Worm (Caenorhabditis elegans): Measurements from ENCODE around the gene E02A10.4.

E02A10.4 gene

DNA sequence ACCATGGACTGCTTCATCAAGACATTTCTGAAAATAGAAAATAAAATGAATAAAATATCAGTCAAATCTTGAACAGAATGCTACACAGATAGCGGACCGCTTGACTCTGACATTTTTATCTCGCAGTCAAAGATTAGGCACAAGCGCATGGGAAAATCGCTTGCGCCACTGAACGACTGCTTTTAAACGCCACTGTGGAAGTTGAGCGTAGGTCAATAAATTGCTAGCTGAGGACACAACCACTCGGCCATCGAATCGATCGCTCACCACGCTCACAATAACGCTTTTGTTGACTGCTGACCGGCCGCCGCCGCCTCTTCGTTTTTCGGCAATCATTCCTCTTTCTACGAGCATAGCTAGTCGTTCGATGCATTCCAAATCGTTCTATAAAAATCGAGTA is 29.0 kb upstream of the E02A10.4 start (continued):
- TF ChIP-seq D2030.7 (GFP tag; IDR thresholded peaks at IDR 0.05): peak; percentile 35; the same call in 1 of the 2 replicates
- peak; percentile 40 for TF ChIP-seq snpc-4 (GFP tag; optimal IDR thresholded peaks at IDR 0.05)
- TF ChIP-seq snpc-4 (tag; optimal IDR thresholded peaks at IDR 0.05): peak in 3 of 4 experiments; percentile 16 to 62 (median 59)
- TF ChIP-seq nhr-179 (tag; optimal IDR thresholded peaks at IDR 0.05): peak; percentile 28
- TF ChIP-seq lin-26 (GFP tag; IDR thresholded peaks at IDR 0.05): peak; percentile 86

DNA sequence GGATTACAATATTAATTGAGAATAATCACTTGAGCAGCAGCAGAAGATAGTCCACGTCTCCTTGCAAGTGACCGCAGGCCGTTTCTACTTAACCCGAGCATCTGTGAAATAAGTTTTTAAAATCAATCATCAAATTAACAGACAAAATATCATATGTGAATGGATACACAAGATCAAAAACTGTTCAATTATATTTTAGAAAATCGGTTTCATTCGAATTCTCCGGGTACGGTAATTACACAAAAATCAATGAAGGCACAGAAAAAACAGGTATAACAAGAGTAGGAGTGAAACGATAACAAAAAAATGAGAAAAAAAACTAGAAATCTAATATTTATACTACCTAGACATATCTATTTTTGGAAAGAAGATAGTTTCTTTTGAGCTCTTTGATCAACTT is 28.4 kb upstream of the E02A10.4 start, which contains the start of gene mma-1:
Gene mma-1, minus strand, starts transcription at position 101 of the 400 bp plus-strand sequence.
- TF ChIP-seq pbrm-1 (GFP tag; IDR thresholded peaks at IDR 0.05): no peak
- TF ChIP-seq snpc-1.1 (tag; optimal IDR thresholded peaks at IDR 0.05; ENCODE audit: insufficient read depth): no peak
- 0 out of 2 replicates have a peak, but pooled peaks have one; percentile 27 for TF ChIP-seq hsf-1 (GFP tag; IDR thresholded peaks at IDR 0.05)
- no peak for TF ChIP-seq K11D2.4 (GFP tag; IDR thresholded peaks at IDR 0.05)

DNA sequence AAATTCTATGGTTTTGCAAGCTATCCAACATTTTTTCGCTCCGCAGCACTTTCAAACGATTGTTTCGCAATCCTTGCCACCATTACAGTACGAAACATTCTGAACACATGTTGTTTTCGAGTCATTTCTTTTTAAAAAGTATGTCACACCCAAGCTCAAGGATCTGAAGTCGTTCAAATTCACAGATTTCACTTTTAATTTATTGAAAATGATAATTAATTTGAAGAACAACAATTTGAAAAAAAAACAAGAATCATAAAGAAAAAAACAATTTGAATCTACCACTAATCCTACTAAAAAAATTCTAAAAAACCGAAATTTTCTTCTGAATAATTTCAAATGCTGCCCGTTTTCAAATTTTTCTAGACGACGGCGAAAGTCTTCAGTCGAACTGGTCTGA is 24.6 kb upstream of the E02A10.4 start, which contains the start of gene C14C10.2:
Gene C14C10.2, minus strand, starts transcription at position 101 of the 400 bp plus-strand sequence.
- TF ChIP-seq rpc-1 (optimal IDR thresholded peaks at IDR 0.05) (no peak), rpc-1 (tag; optimal IDR thresholded peaks at IDR 0.05) (no peak), cebp-1 (GFP tag; IDR thresholded peaks at IDR 0.05) (no peak), cebp-1 (tag; optimal IDR thresholded peaks at IDR 0.05) (peak; percentile 2), F10E7.11 (tag; optimal IDR thresholded peaks at IDR 0.05) (no peak)

DNA sequence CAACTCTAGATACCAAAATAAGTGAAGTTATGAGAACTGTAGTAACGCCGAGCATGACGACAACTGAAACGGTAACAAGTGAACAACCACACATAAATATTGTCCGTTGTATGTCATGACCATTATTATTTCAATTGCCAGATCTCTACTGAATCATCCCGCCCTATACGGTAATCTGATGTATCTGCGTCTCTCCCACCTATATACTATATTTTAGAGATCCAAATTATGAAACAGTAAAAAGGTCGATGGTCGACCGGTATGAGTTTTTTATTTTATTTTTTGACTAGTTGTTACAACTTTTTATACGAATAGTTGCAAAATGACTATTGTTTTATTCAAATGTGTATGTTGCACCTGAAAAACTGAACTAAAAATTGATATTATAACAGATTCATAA is 22.9 kb upstream of the E02A10.4 start, which contains the start of gene ttr-43:
Gene ttr-43, minus strand, starts transcription at position 101 of the 400 bp plus-strand sequence.
- TF ChIP-seq rpc-1 (optimal IDR thresholded peaks at IDR 0.05): no peak
- no peak for TF ChIP-seq rpc-1 (tag; optimal IDR thresholded peaks at IDR 0.05)

DNA sequence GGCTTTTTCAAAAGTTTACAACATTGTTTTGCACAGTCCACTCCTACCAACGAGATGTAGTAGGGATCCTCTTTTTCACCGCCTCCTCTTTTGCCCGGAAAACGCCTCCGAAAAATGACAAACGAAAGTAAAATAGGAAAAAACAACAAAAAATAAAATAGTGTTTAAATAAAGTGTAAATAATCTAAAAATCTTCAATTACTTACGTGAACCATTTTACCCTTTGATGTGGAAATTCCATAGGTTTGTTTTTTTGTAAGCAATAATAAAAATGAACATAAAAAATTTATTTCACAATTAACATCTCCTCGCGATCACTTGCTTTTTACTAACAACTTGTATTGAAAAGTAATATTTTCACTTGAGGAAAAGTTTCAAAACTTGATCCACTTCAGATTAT is 20.3 kb upstream of the E02A10.4 start, which contains the start of gene C14C10.1:
Gene C14C10.1, plus strand, starts transcription at position 301 of the 400 bp plus-strand sequence.
- TF ChIP-seq snpc-3.4 (tag; optimal IDR thresholded peaks at IDR 0.05) (no peak), ztf-18 (tag; optimal IDR thresholded peaks at IDR 0.05) (no peak), B0261.1 (tag; optimal IDR thresholded peaks at IDR 0.05) (no peak), F57A8.1 (GFP tag; optimal IDR thresholded peaks at IDR 0.05) (no peak), F37B4.10 (GFP tag; IDR thresholded peaks at IDR 0.05) (no peak), rcor-1 (GFP tag; IDR thresholded peaks at IDR 0.05) (no peak), K11D2.4 (GFP tag; IDR thresholded peaks at IDR 0.05) (no peak), nhr-179 (tag; optimal IDR thresholded peaks at IDR 0.05) (no peak), attf-6 (GFP tag; IDR thresholded peaks at IDR 0.05) (no peak), sea-2 (GFP tag; IDR thresholded peaks at IDR 0.05) (no peak), madf-3 (GFP tag; IDR thresholded peaks at IDR 0.05) (no peak)

DNA sequence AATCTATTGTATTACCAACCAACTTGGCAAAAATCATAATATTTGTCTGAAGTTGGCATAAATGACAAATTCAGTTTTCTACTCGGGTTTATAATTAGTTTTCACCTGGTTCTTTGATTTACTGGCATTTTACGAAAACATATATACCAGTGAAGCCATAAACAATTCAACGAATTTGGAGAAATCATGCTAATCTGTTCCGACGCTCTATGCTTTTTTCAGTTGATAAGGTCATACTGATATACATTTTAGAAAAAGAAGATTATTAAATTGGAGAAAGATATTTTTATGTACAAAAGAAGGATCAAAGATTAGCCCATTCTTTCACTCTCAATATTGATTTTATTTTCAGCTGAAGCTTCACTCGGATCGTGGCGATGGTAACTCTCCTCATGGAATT is 19.0 kb upstream of the E02A10.4 start:
- TF ChIP-seq Y53G8AR.9 (GFP tag; conservative IDR thresholded peaks at IDR 0.05) (no peak), snpc-1.3 (tag; optimal IDR thresholded peaks at IDR 0.05; ENCODE audit: insufficient read depth) (no peak), unc-130 (GFP tag; optimal IDR thresholded peaks at IDR 0.05) (no peak), hsf-1 (GFP tag; IDR thresholded peaks at IDR 0.05) (no peak)

DNA sequence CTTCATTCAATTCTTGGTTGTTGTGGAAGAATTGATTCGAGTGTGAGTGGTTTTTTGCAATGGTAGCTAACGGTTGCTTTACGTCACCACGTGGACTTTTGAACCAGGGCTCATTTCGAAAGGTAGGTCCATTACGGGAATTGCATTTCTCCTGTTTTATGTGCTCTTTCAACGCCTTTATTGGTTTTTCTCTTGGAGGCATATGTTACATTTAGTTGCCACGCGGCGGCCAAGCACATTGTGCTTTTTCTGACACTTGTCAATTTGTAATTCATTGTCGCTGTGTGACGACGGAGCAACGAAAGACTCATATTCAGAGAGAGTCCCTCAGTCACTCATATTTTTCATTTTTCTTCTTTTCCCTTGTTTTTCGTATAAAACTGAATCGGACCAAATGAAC is 17.0 kb upstream of the E02A10.4 start:
- TF ChIP-seq atf-7 (tag; optimal IDR thresholded peaks at IDR 0.05) (no peak), F57A8.1 (GFP tag; optimal IDR thresholded peaks at IDR 0.05) (no peak), ceh-40 (GFP tag; IDR thresholded peaks at IDR 0.05) (no peak), ztf-6 (GFP tag; IDR thresholded peaks at IDR 0.05) (no peak), bed-1 (GFP tag; IDR thresholded peaks at IDR 0.05) (no peak), nhr-179 (tag; optimal IDR thresholded peaks at IDR 0.05) (no peak), F52B5.7 (tag; optimal IDR thresholded peaks at IDR 0.05) (no peak), lin-26 (GFP tag; IDR thresholded peaks at IDR 0.05) (no peak), attf-3 (GFP tag; conservative IDR thresholded peaks at IDR 0.05) (no peak), ekl-4 (GFP tag; IDR thresholded peaks at IDR 0.05) (no peak), aptf-2 (GFP tag; conservative IDR thresholded peaks at IDR 0.05) (no peak), Y56A3A.18 (GFP tag; IDR thresholded peaks at IDR 0.05) (no peak), C06A6.2 (GFP tag; conservative IDR thresholded peaks at IDR 0.05) (no peak), T26A5.8 (tag; optimal IDR thresholded peaks at IDR 0.05) (no peak)
